Fruit fly (Drosophila melanogaster) whole organism, embryonic: ENCODE data around the gene chif.

Experiments
- B-H2 ChIP-seq: fragments of 200-800 bp; sonication (Bioruptor generic); optimal IDR thresholded peaks from 2 replicates; lab custom pipeline; 2018; ENCODE audit warnings: missing biosample characterization, mild to moderate bottlenecking, missing genetic modification characterization
- Bdp1 ChIP-seq: fragments of 200-800 bp; sonication (Bioruptor generic); optimal IDR thresholded peaks from 3 replicates; lab custom pipeline; 2016; ENCODE audit warnings: missing biosample characterization, missing genetic modification characterization
- CG10543 ChIP-seq: fragments of 200-800 bp; sonication (Bioruptor generic); optimal IDR thresholded peaks from 3 replicates; lab custom pipeline; 2017; ENCODE audit warnings: missing biosample characterization, mild to moderate bottlenecking, missing genetic modification characterization, moderate library complexity
- CG12769 ChIP-seq: fragments of 200-800 bp; sonication (Bioruptor generic); optimal IDR thresholded peaks from 2 replicates; lab custom pipeline; 2019; ENCODE audit warnings: missing biosample characterization, mild to moderate bottlenecking, missing genetic modification characterization, moderate library complexity
- CG13424 ChIP-seq: fragments of 200-800 bp; sonication (Bioruptor generic); optimal IDR thresholded peaks from 2 replicates; lab custom pipeline; 2019; ENCODE audit warnings: missing biosample characterization, mild to moderate bottlenecking, missing genetic modification characterization, moderate library complexity
- CG13894 ChIP-seq: fragments of 200-800 bp; sonication (Bioruptor generic); optimal IDR thresholded peaks from 3 replicates; lab custom pipeline; 2018; ENCODE audit warnings: missing biosample characterization, mild to moderate bottlenecking, missing genetic modification characterization, moderate library complexity
- CG15514 ChIP-seq: fragments of 200-800 bp; sonication (Bioruptor generic); optimal IDR thresholded peaks from 3 replicates; lab custom pipeline; 2017; ENCODE audit warnings: missing biosample characterization, missing genetic modification characterization, mild to moderate bottlenecking, moderate library complexity, missing genetic modification reagents
- CG17359 ChIP-seq: fragments of 200-800 bp; sonication (Bioruptor generic); optimal IDR thresholded peaks from 3 replicates; lab custom pipeline; 2018; ENCODE audit warnings: missing biosample characterization, mild to moderate bottlenecking, missing genetic modification characterization, moderate library complexity
- CG17361 ChIP-seq: fragments of 200-800 bp; sonication (Bioruptor generic); IDR thresholded peaks from 3 replicates; pipeline ENCODE4 v1.3.6; 2022; ENCODE audit warnings: missing biosample characterization, missing genetic modification characterization
- CG17385 ChIP-seq: fragments of 200-800 bp; sonication (Bioruptor generic); optimal IDR thresholded peaks from 3 replicates; lab custom pipeline; 2018; ENCODE audit warnings: missing biosample characterization, mild to moderate bottlenecking, missing genetic modification characterization
- CG17568 ChIP-seq: fragments of 200-800 bp; sonication (Bioruptor generic); optimal IDR thresholded peaks from 2 replicates; lab custom pipeline; 2018; ENCODE audit warnings: missing biosample characterization, mild to moderate bottlenecking, missing genetic modification characterization, moderate library complexity
- CG2120 ChIP-seq: fragments of 200-800 bp; sonication (Bioruptor generic); optimal IDR thresholded peaks from 3 replicates; lab custom pipeline; 2016; ENCODE audit warnings: missing biosample characterization, missing genetic modification characterization
- CG2199 ChIP-seq: fragments of 200-800 bp; sonication (Bioruptor generic); IDR thresholded peaks from 3 replicates; pipeline ENCODE4 v1.3.6; 2022; ENCODE audit warnings: missing biosample characterization, missing genetic modification characterization
- CG2678 ChIP-seq: fragments of 200-800 bp; sonication (Bioruptor generic); optimal IDR thresholded peaks from 3 replicates; lab custom pipeline; 2019; ENCODE audit warnings: missing biosample characterization, mild to moderate bottlenecking, missing genetic modification characterization, moderate library complexity
- CG3065 ChIP-seq: fragments of 200-800 bp; sonication (Bioruptor generic); optimal IDR thresholded peaks from 2 replicates; lab custom pipeline; 2016; ENCODE audit warnings: missing biosample characterization, missing genetic modification characterization
- CG34376 ChIP-seq: fragments of 200-800 bp; sonication (Bioruptor generic); optimal IDR thresholded peaks from 2 replicates; lab custom pipeline; 2018; ENCODE audit warnings: missing biosample characterization, mild to moderate bottlenecking, missing genetic modification characterization
- CG4360 ChIP-seq: fragments of 200-800 bp; sonication (Bioruptor generic); IDR thresholded peaks from 2 replicates; pipeline ENCODE4 v1.3.6; 2022; ENCODE audit warnings: missing biosample characterization, missing genetic modification characterization
- CG4854 ChIP-seq: fragments of 200-800 bp; sonication (Bioruptor generic); optimal IDR thresholded peaks from 2 replicates; lab custom pipeline; 2016; ENCODE audit warnings: missing biosample characterization, missing genetic modification characterization, inconsistent platforms
- CG7987 ChIP-seq: fragments of 200-800 bp; sonication (Bioruptor generic); optimal IDR thresholded peaks from 2 replicates; lab custom pipeline; 2018; ENCODE audit warnings: missing biosample characterization, mild to moderate bottlenecking, missing genetic modification characterization, moderate library complexity
- CrebB ChIP-seq: fragments of 200-800 bp; sonication (Bioruptor generic); optimal IDR thresholded peaks from 3 replicates; lab custom pipeline; 2018; ENCODE audit warnings: missing biosample characterization, mild to moderate bottlenecking, missing genetic modification characterization
- Dek ChIP-seq: fragments of 200-800 bp; sonication (Bioruptor generic); optimal IDR thresholded peaks from 3 replicates; lab custom pipeline; 2019; ENCODE audit warnings: missing biosample characterization, mild to moderate bottlenecking, missing genetic modification characterization, moderate library complexity
- Drgx ChIP-seq: fragments of 200-800 bp; sonication (Bioruptor generic); IDR thresholded peaks from 2 replicates; pipeline ENCODE4 v1.3.6; 2022; ENCODE audit warnings: missing biosample characterization, missing genetic modification characterization
- E2f2 ChIP-seq: fragments of 200-800 bp; sonication (Bioruptor generic); IDR thresholded peaks from 2 replicates; pipeline ENCODE4 v1.3.6; 2022; ENCODE audit warnings: missing biosample characterization, missing genetic modification characterization
- ERR ChIP-seq: fragments of 200-800 bp; sonication (Bioruptor generic); optimal IDR thresholded peaks from 2 replicates; lab custom pipeline; 2016; ENCODE audit warnings: missing biosample characterization, missing genetic modification characterization
- Elba2 ChIP-seq: fragments of 200-800 bp; sonication (Bioruptor generic); optimal IDR thresholded peaks from 3 replicates; lab custom pipeline; 2016; ENCODE audit warnings: missing biosample characterization, missing genetic modification characterization
- Meics ChIP-seq: fragments of 200-800 bp; sonication (Bioruptor generic); optimal IDR thresholded peaks from 2 replicates; lab custom pipeline; 2017; ENCODE audit warnings: missing biosample characterization, mild to moderate bottlenecking, missing genetic modification characterization
- NFAT ChIP-seq: fragments of 200-800 bp; sonication (Bioruptor generic); IDR thresholded peaks from 2 replicates; pipeline ENCODE4 v1.3.6; 2022; ENCODE audit warnings: missing biosample characterization, missing genetic modification characterization
- Nf-YC ChIP-seq: fragments of 200-800 bp; optimal IDR thresholded peaks from 3 replicates; lab custom pipeline; 2019; ENCODE audit warnings: missing biosample characterization, mild to moderate bottlenecking, missing genetic modification characterization, moderate library complexity
- Rfx ChIP-seq: fragments of 200-800 bp; sonication (Bioruptor generic); IDR thresholded peaks from 2 replicates; pipeline ENCODE4 v1.3.6; 2022; ENCODE audit warnings: missing biosample characterization, missing genetic modification characterization
- bowl ChIP-seq: fragments of 200-800 bp; sonication (Bioruptor generic); IDR thresholded peaks from 2 replicates; pipeline ENCODE4 v1.3.6; 2022; ENCODE audit warnings: missing biosample characterization, missing genetic modification characterization
- cad ChIP-seq: fragments of >200 bp; optimal IDR thresholded peaks from 2 replicates; lab custom pipeline; 2017; ENCODE audit warnings: missing biosample characterization, missing genetic modification characterization
- chm ChIP-seq: fragments of 200-800 bp; sonication (Bioruptor generic); IDR thresholded peaks from 2 replicates; pipeline ENCODE4 v1.3.6; 2022; ENCODE audit warnings: missing biosample characterization, missing genetic modification characterization
- corto ChIP-seq: fragments of 200-800 bp; sonication (Bioruptor generic); optimal IDR thresholded peaks from 2 replicates; lab custom pipeline; 2016; ENCODE audit warnings: missing biosample characterization, mild to moderate bottlenecking, missing genetic modification characterization, moderate library complexity
- danr ChIP-seq: fragments of 200-800 bp; sonication (Bioruptor generic); IDR thresholded peaks from 2 replicates; pipeline ENCODE4 v1.3.6; 2022; ENCODE audit warnings: missing biosample characterization, missing genetic modification characterization
- grn ChIP-seq: fragments of 200-800 bp; sonication (Bioruptor generic); optimal IDR thresholded peaks from 3 replicates; lab custom pipeline; 2017; ENCODE audit warnings: missing biosample characterization, missing genetic modification characterization
- gro ChIP-seq: fragments of 200-800 bp; sonication (Bioruptor generic); optimal IDR thresholded peaks from 2 replicates; lab custom pipeline; 2016; ENCODE audit warnings: missing biosample characterization, missing genetic modification characterization
- nmo ChIP-seq: fragments of 200-800 bp; sonication (Bioruptor generic); optimal IDR thresholded peaks from 2 replicates; lab custom pipeline; 2018; ENCODE audit warnings: missing biosample characterization, mild to moderate bottlenecking, missing genetic modification characterization, moderate library complexity
- oc ChIP-seq: fragments of 200-800 bp; sonication (Bioruptor generic); optimal IDR thresholded peaks from 2 replicates; lab custom pipeline; 2018; ENCODE audit warnings: missing biosample characterization, mild to moderate bottlenecking, missing genetic modification characterization, moderate library complexity
- pan ChIP-seq, 4 experiments: fragments of >200 bp in 3 of 4; fragments of 200-800 bp in 1 of 4; sonication (Bioruptor generic) in 1 of 4; optimal IDR thresholded peaks in 3 of 4; IDR thresholded peaks in 1 of 4; 2 replicates each; pipeline versions ENCODE4 v1.3.6 to Lab custom; 2017 to 2022; ENCODE audit warnings: missing biosample characterization in 2 of 4, missing genetic modification characterization in 2 of 4, mixed read lengths in 1 of 4
- pb ChIP-seq: fragments of 200-800 bp; sonication (Bioruptor generic); optimal IDR thresholded peaks from 3 replicates; lab custom pipeline; 2016; ENCODE audit warnings: missing biosample characterization, missing genetic modification characterization
- pfk ChIP-seq: fragments of 200-800 bp; sonication (Bioruptor generic); optimal IDR thresholded peaks from 2 replicates; lab custom pipeline; 2018; ENCODE audit warnings: missing biosample characterization, mild to moderate bottlenecking, missing genetic modification characterization, moderate library complexity
- rib ChIP-seq: fragments of 200-800 bp; sonication (Bioruptor generic); IDR thresholded peaks from 2 replicates; pipeline ENCODE4 v1.3.6; 2022; ENCODE audit warnings: missing biosample characterization, missing genetic modification characterization
- slbo ChIP-seq: fragments of 200-800 bp; sonication (Bioruptor generic); IDR thresholded peaks from 2 replicates; pipeline ENCODE4 v1.3.6; 2022; ENCODE audit warnings: missing biosample characterization, missing genetic modification characterization
- sob ChIP-seq: fragments of 200-800 bp; sonication (Bioruptor generic); IDR thresholded peaks from 2 replicates; pipeline ENCODE4 v1.3.6; 2022; ENCODE audit warnings: missing biosample characterization, missing genetic modification characterization
- stwl ChIP-seq: fragments of 200-800 bp; sonication (Bioruptor generic); optimal IDR thresholded peaks from 3 replicates; lab custom pipeline; 2018; ENCODE audit warnings: missing biosample characterization, mild to moderate bottlenecking, missing genetic modification characterization, moderate library complexity
- sug ChIP-seq: fragments of 200-800 bp; optimal IDR thresholded peaks from 2 replicates; lab custom pipeline; 2019; ENCODE audit warnings: missing biosample characterization, mild to moderate bottlenecking, missing genetic modification characterization, moderate library complexity
- tll ChIP-seq, 2 experiments: fragments of 200-800 bp in 1 of 2; fragments of >200 bp in 1 of 2; sonication (Bioruptor generic) in 1 of 2; optimal IDR thresholded peaks; 2 replicates each; lab custom pipeline; 2017 to 2019; ENCODE audit warnings: missing biosample characterization in 2 of 2, missing genetic modification characterization in 2 of 2, mild to moderate bottlenecking in 1 of 2, moderate library complexity in 1 of 2
- tna ChIP-seq: fragments of 200-800 bp; sonication (Bioruptor generic); IDR thresholded peaks from 2 replicates; pipeline ENCODE4 v1.3.6; 2022; ENCODE audit warnings: missing biosample characterization, missing genetic modification characterization; ENCODE audit not compliant: partially characterized antibody
- zen2 ChIP-seq: fragments of 200-800 bp; sonication (Bioruptor generic); IDR thresholded peaks from 3 replicates; pipeline ENCODE4 v1.3.6; 2022; ENCODE audit warnings: missing biosample characterization, missing genetic modification characterization; ENCODE audit not compliant: partially characterized antibody

chif gene

DNA sequence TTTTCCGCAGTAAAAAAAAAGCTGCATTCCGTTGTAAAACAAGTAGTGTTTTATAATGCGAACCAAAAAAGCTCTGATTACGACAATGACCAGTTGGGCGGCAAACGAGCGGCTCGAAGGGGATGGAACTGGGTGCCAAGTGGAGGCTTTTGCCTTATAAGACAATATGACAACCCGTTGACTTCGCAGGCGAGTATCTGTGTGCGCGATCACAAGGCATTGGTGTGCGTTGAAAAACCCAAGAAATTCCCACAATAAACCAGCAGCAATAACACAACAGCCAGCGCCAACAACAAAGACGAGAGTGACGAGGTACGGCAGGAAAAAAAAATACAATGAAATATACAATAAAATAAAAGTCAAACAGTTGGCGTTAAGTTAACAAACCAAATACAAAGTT lies 37.4 kb downstream of the chif start (continued):
- TF ChIP-seq ERR (GFP tag; lab: Kevin White, UChicago) (no peak), CG17359 (peak; percentile 9), gro (peak; percentile 50), CG4854 (no peak), rib (GFP tag; lab: Robert Waterston, UW) (peak; percentile 66; the same call in 1 of the 2 replicates), CG17385 (GFP tag; lab: Kevin White, UChicago) (peak; percentile 17), pan (optimal IDR thresholded peaks at IDR 0.05; lab: Kevin White, UChicago) (no peak), pan (GFP tag; optimal IDR thresholded peaks at IDR 0.05 in 1 of 2, IDR thresholded peaks at IDR 0.05 in 1 of 2) (peak in 1 of 2 experiments; percentile 12), Nf-YC (tag; lab: Kevin White, UChicago) (peak; percentile 27), CG10543 (peak; percentile 82), nmo (GFP tag; lab: Kevin White, UChicago) (no peak), CG2120 (GFP tag; lab: Kevin White, UChicago) (peak; percentile 2), cad (GFP tag; lab: Kevin White, UChicago) (no peak), tll (GFP tag; optimal IDR thresholded peaks at IDR 0.05; lab: Kevin White, UChicago) (no peak), CG3065 (no peak), CG12769 (tag; lab: Kevin White, UChicago) (peak; percentile 79), bowl (GFP tag; lab: Robert Waterston, UW) (0 out of 2 replicates have a peak, but pooled peaks have one; percentile 28), E2f2 (no peak), CG2199 (GFP tag; lab: Robert Waterston, UW) (peak; percentile 67; the same call in 1 of the 3 replicates), Drgx (GFP tag; lab: Robert Waterston, UW) (peak; percentile 45), tna (GFP tag; lab: Robert Waterston, UW) (peak; percentile 43; the same call in 1 of the 2 replicates), CG13424 (tag; lab: Kevin White, UChicago) (no peak), CG4360 (GFP tag; lab: Robert Waterston, UW) (no peak), stwl (no peak), CG7987 (GFP tag; lab: Kevin White, UChicago) (peak; percentile 28), Rfx (GFP tag; lab: Robert Waterston, UW) (peak; percentile 36; the same call in 1 of the 2 replicates), corto (GFP tag; lab: Kevin White, UChicago) (peak; percentile 19), Dek (tag; lab: Kevin White, UChicago) (peak; percentile 26), CrebB (tag; lab: Kevin White, UChicago) (peak; percentile 65), CG15514 (GFP tag; lab: Kevin White, UChicago) (no peak), Elba2 (GFP tag; lab: Kevin White, UChicago) (no peak), CG17361 (GFP tag; lab: Robert Waterston, UW) (no peak), pb (GFP tag; lab: Kevin White, UChicago) (no peak), sob (GFP tag; lab: Robert Waterston, UW) (peak; percentile 31; the same call in 1 of the 2 replicates), danr (GFP tag; lab: Robert Waterston, UW) (no peak), CG34376 (GFP tag; lab: Kevin White, UChicago) (peak; percentile 87), Meics (GFP tag; lab: Kevin White, UChicago) (peak; percentile 6), CG17568 (GFP tag; lab: Kevin White, UChicago) (no peak), zen2 (GFP tag; lab: Robert Waterston, UW) (no peak), sug (tag; lab: Kevin White, UChicago) (peak; percentile 81), pfk (GFP tag; lab: Kevin White, UChicago) (peak; percentile 25), Bdp1 (no peak), slbo (GFP tag; lab: Robert Waterston, UW) (peak; percentile 30; the same call in 1 of the 2 replicates), chm (peak; percentile 62; the same call in 1 of the 2 replicates), CG2678 (tag; lab: Kevin White, UChicago) (peak; percentile 28), NFAT (GFP tag; lab: Robert Waterston, UW) (0 out of 2 replicates have a peak, but pooled peaks have one; percentile 43), CG13894 (tag; lab: Kevin White, UChicago) (peak; percentile 92), B-H2 (GFP tag; lab: Kevin White, UChicago) (peak; percentile 82), oc (tag; lab: Kevin White, UChicago) (peak; percentile 16), grn (GFP tag; lab: Kevin White, UChicago) (peak; percentile 9)
